Fruit fly (Drosophila melanogaster): Measurements from ENCODE around the gene Lip1.

DNA sequence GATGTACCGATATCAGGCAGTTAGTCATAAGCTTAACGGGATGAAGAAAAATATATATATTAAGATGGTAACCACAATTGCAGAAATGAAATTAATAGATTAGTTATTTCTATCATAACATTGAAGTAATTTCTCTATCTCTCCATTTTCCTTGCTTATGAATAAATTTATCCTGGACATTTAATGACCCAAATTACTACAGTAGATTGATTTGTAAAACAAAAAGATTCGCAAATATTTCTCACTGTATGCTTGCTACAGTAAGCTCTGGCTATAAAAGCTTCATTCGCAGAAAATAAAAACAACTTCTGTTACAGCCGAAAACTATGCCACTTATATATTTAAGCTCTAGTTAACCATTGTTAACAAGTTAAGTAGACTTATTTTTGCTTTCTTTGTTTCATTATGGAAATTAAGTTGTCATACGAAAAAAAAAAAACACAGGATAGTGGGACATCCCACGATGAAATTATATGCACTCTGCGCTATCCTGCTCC is 20.7 kb downstream of the Lip1 start, which contains the start of gene CG17105:
- TF ChIP-seq h (optimal IDR thresholded peaks at IDR 0.05) (no peak), psq (optimal IDR thresholded peaks at IDR 0.05) (no peak)

Data from Kc167 (cell line).